Fruit fly (Drosophila melanogaster) whole organism, embryonic: Measurements from ENCODE around the gene TotB.

Experiments used
- ATbp ChIP-seq: fragments of 200-800 bp; sonication (Bioruptor generic); optimal IDR thresholded peaks from 2 replicates; lab custom pipeline; 2017; ENCODE audit warnings: missing biosample characterization, mild to moderate bottlenecking, missing genetic modification characterization, missing genetic modification reagents
- Adf1 ChIP-seq: fragments of 200-800 bp; sonication (Bioruptor generic); IDR thresholded peaks from 2 replicates; pipeline ENCODE4 v1.3.6; 2022; ENCODE audit warnings: missing biosample characterization, missing genetic modification characterization
- BtbVII ChIP-seq: fragments of 200-800 bp; sonication (Bioruptor generic); optimal IDR thresholded peaks from 3 replicates; lab custom pipeline; 2017; ENCODE audit warnings: missing biosample characterization, mild to moderate bottlenecking, missing genetic modification characterization
- CG12236 ChIP-seq: fragments of 200-800 bp; sonication (Bioruptor generic); optimal IDR thresholded peaks from 2 replicates; lab custom pipeline; 2016; ENCODE audit warnings: missing biosample characterization, missing genetic modification characterization
- CG12659 ChIP-seq: fragments of 200-800 bp; sonication (Bioruptor generic); optimal IDR thresholded peaks from 3 replicates; lab custom pipeline; 2017; ENCODE audit warnings: mild to moderate bottlenecking, missing biosample characterization, missing genetic modification reagents, missing genetic modification characterization
- CG13296 ChIP-seq: fragments of 200-800 bp; sonication (Bioruptor generic); optimal IDR thresholded peaks from 3 replicates; lab custom pipeline; 2018; ENCODE audit warnings: missing biosample characterization, mild to moderate bottlenecking, missing genetic modification characterization
- CG13775 ChIP-seq: fragments of 200-800 bp; sonication (Bioruptor generic); optimal IDR thresholded peaks from 3 replicates; lab custom pipeline; 2017; ENCODE audit warnings: missing biosample characterization, mild to moderate bottlenecking, missing genetic modification characterization
- CG17361 ChIP-seq: fragments of 200-800 bp; sonication (Bioruptor generic); IDR thresholded peaks from 3 replicates; pipeline ENCODE4 v1.3.6; 2022; ENCODE audit warnings: missing biosample characterization, missing genetic modification characterization
- CG18476 ChIP-seq: fragments of 200-800 bp; sonication (Bioruptor generic); optimal IDR thresholded peaks from 2 replicates; lab custom pipeline; 2016; ENCODE audit warnings: missing biosample characterization, mild to moderate bottlenecking, missing genetic modification characterization
- CG18599 ChIP-seq: fragments of 200-800 bp; sonication (Bioruptor generic); optimal IDR thresholded peaks from 3 replicates; lab custom pipeline; 2017; ENCODE audit warnings: missing biosample characterization, missing genetic modification characterization, mild to moderate bottlenecking, moderate library complexity, missing genetic modification reagents
- CG18619 ChIP-seq: fragments of 200-800 bp; sonication (Bioruptor generic); optimal IDR thresholded peaks from 3 replicates; lab custom pipeline; 2017; ENCODE audit warnings: missing biosample characterization, mild to moderate bottlenecking, missing genetic modification characterization
- CG2120 ChIP-seq: fragments of 200-800 bp; sonication (Bioruptor generic); optimal IDR thresholded peaks from 3 replicates; lab custom pipeline; 2016; ENCODE audit warnings: missing biosample characterization, missing genetic modification characterization
- CG2875 ChIP-seq: fragments of 200-800 bp; sonication (Bioruptor generic); optimal IDR thresholded peaks from 2 replicates; lab custom pipeline; 2017; ENCODE audit warnings: missing biosample characterization, mild to moderate bottlenecking, missing genetic modification characterization, missing genetic modification reagents
- CG34376 ChIP-seq: fragments of 200-800 bp; sonication (Bioruptor generic); optimal IDR thresholded peaks from 2 replicates; lab custom pipeline; 2018; ENCODE audit warnings: missing biosample characterization, mild to moderate bottlenecking, missing genetic modification characterization
- CG4328 ChIP-seq: fragments of 200-800 bp; sonication (Bioruptor generic); optimal IDR thresholded peaks from 3 replicates; lab custom pipeline; 2017; ENCODE audit warnings: missing biosample characterization, missing genetic modification reagents, missing genetic modification characterization
- CG4820 ChIP-seq: fragments of 200-800 bp; sonication (Bioruptor generic); optimal IDR thresholded peaks from 3 replicates; lab custom pipeline; 2016; ENCODE audit warnings: missing biosample characterization, missing genetic modification characterization
- CG7271 ChIP-seq: fragments of 200-800 bp; sonication (Bioruptor generic); optimal IDR thresholded peaks from 2 replicates; lab custom pipeline; 2018; ENCODE audit warnings: missing biosample characterization, mild to moderate bottlenecking, missing genetic modification characterization, moderate library complexity
- CG7372 ChIP-seq: fragments of 200-800 bp; sonication (Bioruptor generic); IDR thresholded peaks from 2 replicates; pipeline ENCODE4 v1.3.6; 2022; ENCODE audit warnings: missing biosample characterization, missing genetic modification characterization
- CTCF ChIP-seq: fragments of 200-800 bp; sonication (Bioruptor generic); optimal IDR thresholded peaks from 2 replicates; lab custom pipeline; 2017; ENCODE audit warnings: missing biosample characterization, mild to moderate bottlenecking, missing genetic modification characterization, moderate library complexity
- Deaf1 ChIP-seq: fragments of 200-800 bp; optimal IDR thresholded peaks from 3 replicates; lab custom pipeline; 2019; ENCODE audit warnings: missing biosample characterization, mild to moderate bottlenecking, missing genetic modification characterization, moderate library complexity
- GATAe ChIP-seq: fragments of 200-800 bp; sonication (Bioruptor generic); conservative IDR thresholded peaks from 2 replicates; pipeline ENCODE4 v1.3.6; 2022; ENCODE audit warnings: missing biosample characterization, missing genetic modification characterization
- Hey ChIP-seq: fragments of 200-800 bp; sonication (Bioruptor generic); optimal IDR thresholded peaks from 3 replicates; lab custom pipeline; 2018; ENCODE audit warnings: missing biosample characterization, mild to moderate bottlenecking, missing genetic modification characterization
- HmgZ ChIP-seq: fragments of 200-800 bp; sonication (Bioruptor generic); optimal IDR thresholded peaks from 2 replicates; lab custom pipeline; 2018; ENCODE audit warnings: missing biosample characterization, mild to moderate bottlenecking, missing genetic modification characterization
- Kr ChIP-seq: fragments of 200-800 bp; sonication (Bioruptor generic); optimal IDR thresholded peaks from 2 replicates; lab custom pipeline; 2017; ENCODE audit warnings: missing biosample characterization, mild to moderate bottlenecking, missing genetic modification characterization
- Lhr ChIP-seq: fragments of 200-800 bp; sonication (Bioruptor generic); optimal IDR thresholded peaks from 3 replicates; lab custom pipeline; 2017; ENCODE audit warnings: mild to moderate bottlenecking, missing biosample characterization, missing genetic modification reagents, missing genetic modification characterization
- MESR4 ChIP-seq: fragments of 200-800 bp; sonication (Bioruptor generic); optimal IDR thresholded peaks from 2 replicates; lab custom pipeline; 2018; ENCODE audit warnings: missing biosample characterization, mild to moderate bottlenecking, missing genetic modification characterization, moderate library complexity
- NFAT ChIP-seq: fragments of 200-800 bp; sonication (Bioruptor generic); IDR thresholded peaks from 2 replicates; pipeline ENCODE4 v1.3.6; 2022; ENCODE audit warnings: missing biosample characterization, missing genetic modification characterization
- Nf-YC ChIP-seq: fragments of 200-800 bp; optimal IDR thresholded peaks from 3 replicates; lab custom pipeline; 2019; ENCODE audit warnings: missing biosample characterization, mild to moderate bottlenecking, missing genetic modification characterization, moderate library complexity
- Usf ChIP-seq: fragments of 200-800 bp; sonication (Bioruptor generic); optimal IDR thresholded peaks from 2 replicates; lab custom pipeline; 2017; ENCODE audit warnings: missing genotype, missing biosample characterization, missing genetic modification characterization
- ato ChIP-seq: fragments of 200-800 bp; sonication (Bioruptor generic); IDR thresholded peaks from 2 replicates; pipeline ENCODE4 v1.3.6; 2022; ENCODE audit warnings: missing biosample characterization, missing genetic modification characterization; ENCODE audit not compliant: partially characterized antibody
- chinmo ChIP-seq: fragments of 200-800 bp; sonication (Bioruptor generic); IDR thresholded peaks from 4 replicates; pipeline ENCODE4 v1.3.6; 2022; ENCODE audit warnings: missing biosample characterization, missing genetic modification characterization; ENCODE audit not compliant: partially characterized antibody
- chm ChIP-seq: fragments of 200-800 bp; sonication (Bioruptor generic); IDR thresholded peaks from 2 replicates; pipeline ENCODE4 v1.3.6; 2022; ENCODE audit warnings: missing biosample characterization, missing genetic modification characterization
- ci ChIP-seq: fragments of 200-800 bp; sonication (Bioruptor generic); IDR thresholded peaks from 3 replicates; pipeline ENCODE4 v1.3.6; 2022; ENCODE audit warnings: missing biosample characterization, missing genetic modification characterization
- eve ChIP-seq, 2 experiments: fragments of >200 bp; optimal IDR thresholded peaks; 2 replicates each; lab custom pipeline; 2017; ENCODE audit warnings: missing biosample characterization in 2 of 2, missing genetic modification characterization in 2 of 2
- fd96Cb ChIP-seq: fragments of 200-800 bp; sonication (Bioruptor generic); optimal IDR thresholded peaks from 2 replicates; lab custom pipeline; 2018; ENCODE audit warnings: missing biosample characterization, mild to moderate bottlenecking, missing genetic modification characterization, moderate library complexity
- grau ChIP-seq: fragments of 200-800 bp; optimal IDR thresholded peaks from 3 replicates; lab custom pipeline; 2019; ENCODE audit warnings: missing biosample characterization, mild to moderate bottlenecking, missing genetic modification characterization, moderate library complexity
- gro ChIP-seq: fragments of 200-800 bp; sonication (Bioruptor generic); optimal IDR thresholded peaks from 2 replicates; lab custom pipeline; 2016; ENCODE audit warnings: missing biosample characterization, missing genetic modification characterization
- ham ChIP-seq: fragments of 200-800 bp; sonication (Bioruptor generic); IDR thresholded peaks from 2 replicates; pipeline ENCODE4 v1.3.6; 2022; ENCODE audit warnings: missing biosample characterization, missing genetic modification characterization
- jumu ChIP-seq: fragments of 200-800 bp; sonication (Bioruptor generic); optimal IDR thresholded peaks from 3 replicates; lab custom pipeline; 2016; ENCODE audit warnings: missing biosample characterization, missing genetic modification characterization
- mirr ChIP-seq: fragments of 200-800 bp; sonication (Bioruptor generic); optimal IDR thresholded peaks from 3 replicates; lab custom pipeline; 2018; ENCODE audit warnings: missing biosample characterization, mild to moderate bottlenecking, missing genetic modification characterization
- nau ChIP-seq: fragments of 200-800 bp; sonication (Bioruptor generic); optimal IDR thresholded peaks from 3 replicates; lab custom pipeline; 2017; ENCODE audit warnings: missing biosample characterization, mild to moderate bottlenecking, missing genetic modification characterization, missing genetic modification reagents
- odd ChIP-seq: fragments of 200-800 bp; sonication (Bioruptor generic); optimal IDR thresholded peaks from 2 replicates; lab custom pipeline; 2017; ENCODE audit warnings: missing biosample characterization, mild to moderate bottlenecking, missing genetic modification characterization
- org-1 ChIP-seq: fragments of 200-800 bp; sonication (Bioruptor generic); optimal IDR thresholded peaks from 2 replicates; lab custom pipeline; 2017; ENCODE audit warnings: missing biosample characterization, missing genetic modification characterization
- pan ChIP-seq, 4 experiments: fragments of >200 bp in 3 of 4; fragments of 200-800 bp in 1 of 4; sonication (Bioruptor generic) in 1 of 4; optimal IDR thresholded peaks in 3 of 4; IDR thresholded peaks in 1 of 4; 2 replicates each; pipeline versions ENCODE4 v1.3.6 to Lab custom; 2017 to 2022; ENCODE audit warnings: missing biosample characterization in 2 of 4, missing genetic modification characterization in 2 of 4, mixed read lengths in 1 of 4
- pho ChIP-seq: fragments of 200-800 bp; sonication (Bioruptor generic); optimal IDR thresholded peaks from 2 replicates; lab custom pipeline; 2016; ENCODE audit warnings: missing biosample characterization, missing genetic modification characterization
- pum ChIP-seq: fragments of 200-800 bp; sonication (Bioruptor generic); optimal IDR thresholded peaks from 2 replicates; lab custom pipeline; 2016; ENCODE audit warnings: missing biosample characterization, missing genetic modification characterization
- ranshi ChIP-seq: fragments of 200-800 bp; sonication (Bioruptor generic); IDR thresholded peaks from 2 replicates; pipeline ENCODE4 v1.3.6; 2022; ENCODE audit warnings: missing biosample characterization, missing genetic modification characterization
- repo ChIP-seq: fragments of 200-800 bp; sonication (Bioruptor generic); optimal IDR thresholded peaks from 2 replicates; lab custom pipeline; 2016; ENCODE audit warnings: missing biosample characterization, missing genetic modification characterization
- ro ChIP-seq: fragments of 200-800 bp; sonication (Bioruptor generic); IDR thresholded peaks from 2 replicates; pipeline ENCODE4 v1.3.6; 2022; ENCODE audit warnings: missing biosample characterization, missing genetic modification characterization
- tin ChIP-seq: fragments of 200-800 bp; sonication (Bioruptor generic); optimal IDR thresholded peaks from 3 replicates; lab custom pipeline; 2016; ENCODE audit warnings: missing biosample characterization, missing genetic modification characterization
- unpg ChIP-seq: fragments of 200-800 bp; sonication (Bioruptor generic); optimal IDR thresholded peaks from 3 replicates; lab custom pipeline; 2018; ENCODE audit warnings: missing biosample characterization, mild to moderate bottlenecking, missing genetic modification characterization, moderate library complexity
- wdn ChIP-seq: fragments of 200-800 bp; sonication (Bioruptor generic); IDR thresholded peaks from 2 replicates; pipeline ENCODE4 v1.3.6; 2022; ENCODE audit warnings: missing biosample characterization, missing genetic modification characterization

The TotB gene

dm6 chr3R:20837242-20837664 lies 36.5 kb upstream of the TotB start (continued):
- TF ChIP-seq pum (GFP tag; lab: Kevin White, UChicago) (no peak), org-1 (GFP tag; lab: Kevin White, UChicago) (no peak), unpg (GFP tag; lab: Kevin White, UChicago) (no peak), mirr (peak; percentile 92), GATAe (peak; percentile 78), wdn (GFP tag; lab: Robert Waterston, UW) (0 out of 2 replicates have a peak, but pooled peaks have one; percentile 19), CG7271 (tag; lab: Kevin White, UChicago) (no peak), chinmo (GFP tag; lab: Robert Waterston, UW) (peak; percentile 75; the same call in 2 of the 4 replicates), CG17361 (GFP tag; lab: Robert Waterston, UW) (no peak), CG12659 (no peak), Hey (no peak), eve (GFP tag; optimal IDR thresholded peaks at IDR 0.05; lab: Kevin White, UChicago) (peak in 1 of 2 experiments; percentile 2), CG34376 (GFP tag; lab: Kevin White, UChicago) (peak; percentile 62), Nf-YC (peak; percentile 6), CG13296 (GFP tag; lab: Kevin White, UChicago) (peak; percentile 13), CG7372 (GFP tag; lab: Robert Waterston, UW) (no peak), CG18599 (GFP tag; lab: Kevin White, UChicago) (peak; percentile 14), ci (0 out of 3 replicates have a peak, but pooled peaks have one; percentile 30), HmgZ (tag; lab: Kevin White, UChicago) (peak; percentile 43), CG18476 (GFP tag; lab: Kevin White, UChicago) (no peak), CG2120 (peak; percentile 21), pan (optimal IDR thresholded peaks at IDR 0.05; lab: Kevin White, UChicago) (no peak), pan (GFP tag; optimal IDR thresholded peaks at IDR 0.05 in 1 of 2, IDR thresholded peaks at IDR 0.05 in 1 of 2) (peak in 1 of 2 experiments; percentile 12), Deaf1 (tag; lab: Kevin White, UChicago) (peak; percentile 55), nau (GFP tag; lab: Kevin White, UChicago) (peak; percentile 0), ham (GFP tag; lab: Robert Waterston, UW) (no peak), tin (no peak), ATbp (GFP tag; lab: Kevin White, UChicago) (peak; percentile 1)

- TF ChIP-seq odd (GFP tag; lab: Kevin White, UChicago) (no peak), ro (no peak), BtbVII (GFP tag; lab: Kevin White, UChicago) (no peak), pho (GFP tag; lab: Kevin White, UChicago) (no peak), Adf1 (peak; percentile 71), CG13775 (GFP tag; lab: Kevin White, UChicago) (no peak), CG12236 (GFP tag; lab: Kevin White, UChicago) (no peak), repo (GFP tag; lab: Kevin White, UChicago) (no peak), CG4328 (no peak), Usf (GFP tag; lab: Kevin White, UChicago) (no peak), CG18619 (GFP tag; lab: Kevin White, UChicago) (no peak), CTCF (no peak), fd96Cb (tag; lab: Kevin White, UChicago) (no peak), jumu (GFP tag; lab: Kevin White, UChicago) (no peak), CG4820 (GFP tag; lab: Kevin White, UChicago) (no peak), MESR4 (GFP tag; lab: Kevin White, UChicago) (no peak), grau (tag; lab: Kevin White, UChicago) (no peak), Nf-YC (peak; percentile 77), NFAT (GFP tag; lab: Robert Waterston, UW) (no peak), Lhr (GFP tag; lab: Kevin White, UChicago) (no peak), chm (GFP tag; lab: Robert Waterston, UW) (no peak), ato (GFP tag; lab: Robert Waterston, UW) (no peak), Kr (GFP tag; lab: Kevin White, UChicago) (no peak), ranshi (no peak), CG2875 (no peak), gro (GFP tag; lab: Kevin White, UChicago) (no peak)
Measured at dm6 chr3R:20838787-20839186, 35.0 kb upstream of the TotB start.
